Fruit fly (Drosophila melanogaster): ENCODE data around the gene Cep164.

- no peak for TF ChIP-seq CTCF (optimal IDR thresholded peaks at IDR 0.05)
- no peak for TF ChIP-seq CG8478 (optimal IDR thresholded peaks at IDR 0.05)
Observed at dm6 chrX:15974125-15974524, 8.6 kb downstream of the Cep164 start, which contains the start of gene Or13a.
